Worm (Caenorhabditis elegans) whole organism, L3 larva: ENCODE measurements around the gene srx-4.

Source experiments
- R02D3.7 ChIP-seq: fragments of 150-350 bp; optimal IDR thresholded peaks from 2 replicates; lab custom pipeline; 2014; ENCODE audit warnings: missing biosample characterization, missing genetic modification characterization
- aly-2 ChIP-seq: fragments of 150-350 bp; optimal IDR thresholded peaks from 2 replicates; lab custom pipeline; 2014; ENCODE audit warnings: missing biosample characterization, missing genetic modification characterization
- ama-1 ChIP-seq: fragments of 150-350 bp; optimal IDR thresholded peaks from 2 replicates; lab custom pipeline; 2018
- ceh-16 ChIP-seq: sonication (generic microtip); optimal IDR thresholded peaks from 2 replicates; lab custom pipeline; 2017; ENCODE audit warnings: missing biosample characterization, missing genetic modification characterization
- ceh-28 ChIP-seq: fragments of 150-350 bp; optimal IDR thresholded peaks from 2 replicates; lab custom pipeline; 2014; ENCODE audit warnings: missing biosample characterization, missing genetic modification reagents, missing genetic modification characterization
- ceh-82 ChIP-seq: fragments of 150-350 bp; optimal IDR thresholded peaks from 2 replicates; lab custom pipeline; 2014; ENCODE audit warnings: missing biosample characterization, missing genetic modification characterization
- ceh-9 ChIP-seq: sonication (generic microtip); optimal IDR thresholded peaks from 2 replicates; lab custom pipeline; 2018; ENCODE audit warnings: missing biosample characterization, missing genetic modification characterization
- egl-27 ChIP-seq: sonication (generic microtip); optimal IDR thresholded peaks from 4 replicates; lab custom pipeline; 2017; ENCODE audit warnings: missing biosample characterization, missing genetic modification reagents, missing genetic modification characterization
- egl-5 ChIP-seq: fragments of 150-350 bp; optimal IDR thresholded peaks from 2 replicates; lab custom pipeline; 2017; ENCODE audit warnings: missing biosample characterization, missing genetic modification reagents, missing genetic modification characterization, inconsistent platforms
- elt-1 ChIP-seq: fragments of 150-350 bp; optimal IDR thresholded peaks from 2 replicates; lab custom pipeline; 2014; ENCODE audit warnings: missing biosample characterization, missing genetic modification characterization
- elt-2 ChIP-seq: sonication (generic microtip); optimal IDR thresholded peaks from 2 replicates; lab custom pipeline; 2016; ENCODE audit warnings: missing genetic modification reagents, mild to moderate bottlenecking, missing genetic modification characterization, missing compliant biosample characterization
- elt-3 ChIP-seq, 3 experiments: fragments of 150-350 bp in 1 of 3; sonication (generic microtip) in 2 of 3; optimal IDR thresholded peaks; 2 replicates in 2 of 3; 4 replicates in 1 of 3; lab custom pipeline; 2014 to 2017; ENCODE audit warnings: missing biosample characterization in 3 of 3, missing genetic modification characterization in 3 of 3
- eor-1 ChIP-seq, 2 experiments: fragments of 150-350 bp; optimal IDR thresholded peaks; 2 replicates each; lab custom pipeline; 2014 to 2018; ENCODE audit warnings: missing biosample characterization in 2 of 2, missing genetic modification characterization in 2 of 2
- fkh-10 ChIP-seq: sonication (generic microtip); optimal IDR thresholded peaks from 2 replicates; lab custom pipeline; 2017; ENCODE audit warnings: missing biosample characterization, missing genetic modification reagents, missing genetic modification characterization
- fos-1 ChIP-seq: fragments of 150-350 bp; optimal IDR thresholded peaks from 2 replicates; lab custom pipeline; 2014; ENCODE audit warnings: missing biosample characterization, missing genetic modification characterization
- hmg-11 ChIP-seq: sonication (generic microtip); optimal IDR thresholded peaks from 2 replicates; lab custom pipeline; 2016; ENCODE audit warnings: missing genetic modification characterization, missing compliant biosample characterization
- jun-1 ChIP-seq: fragments of 150-350 bp; optimal IDR thresholded peaks from 2 replicates; lab custom pipeline; 2014; ENCODE audit warnings: missing biosample characterization, missing genetic modification reagents, missing genetic modification characterization
- lin-15B ChIP-seq: fragments of 150-350 bp; optimal IDR thresholded peaks from 2 replicates; lab custom pipeline; 2014; ENCODE audit warnings: missing biosample characterization, missing genetic modification characterization
- lin-39 ChIP-seq: fragments of 150-350 bp; optimal IDR thresholded peaks from 2 replicates; lab custom pipeline; 2018; ENCODE audit warnings: missing biosample characterization, missing genetic modification reagents, missing genetic modification characterization
- mdl-1 ChIP-seq: fragments of 150-350 bp; optimal IDR thresholded peaks from 2 replicates; lab custom pipeline; 2014; ENCODE audit warnings: missing biosample characterization, missing genetic modification characterization
- nfya-1 ChIP-seq: sonication (generic microtip); optimal IDR thresholded peaks from 2 replicates; lab custom pipeline; 2017; ENCODE audit warnings: missing genetic modification characterization, mild to moderate bottlenecking, missing compliant biosample characterization, antibody characterized with exemption, moderate library complexity; ENCODE audit not compliant: insufficient read depth
- nhr-23 ChIP-seq: fragments of 150-350 bp; optimal IDR thresholded peaks from 2 replicates; lab custom pipeline; 2014; ENCODE audit warnings: missing biosample characterization, missing genetic modification reagents, missing genetic modification characterization
- nhr-237 ChIP-seq: fragments of 150-350 bp; optimal IDR thresholded peaks from 2 replicates; lab custom pipeline; 2014; ENCODE audit warnings: missing biosample characterization, missing genetic modification characterization
- nhr-28 ChIP-seq: fragments of 150-350 bp; optimal IDR thresholded peaks from 2 replicates; lab custom pipeline; 2014; ENCODE audit warnings: missing biosample characterization, missing genetic modification characterization
- nhr-67 ChIP-seq: fragments of 150-350 bp; optimal IDR thresholded peaks from 2 replicates; lab custom pipeline; 2014; ENCODE audit warnings: missing biosample characterization, missing genetic modification characterization
- nhr-77 ChIP-seq: fragments of 150-350 bp; optimal IDR thresholded peaks from 2 replicates; lab custom pipeline; 2014; ENCODE audit warnings: missing biosample characterization, missing genetic modification characterization
- pha-4 ChIP-seq: fragments of 150-350 bp; optimal IDR thresholded peaks from 2 replicates; lab custom pipeline; 2014; ENCODE audit warnings: missing biosample characterization, missing genetic modification reagents, missing genetic modification characterization
- pqm-1 ChIP-seq: fragments of 150-350 bp; optimal IDR thresholded peaks from 2 replicates; lab custom pipeline; 2017; ENCODE audit warnings: missing biosample characterization, missing genetic modification characterization, inconsistent platforms
- sea-2 ChIP-seq: fragments of 150-350 bp; sonication (generic microtip); optimal IDR thresholded peaks from 4 replicates; lab custom pipeline; 2014; ENCODE audit warnings: missing biosample characterization, missing genetic modification reagents, missing genetic modification characterization
- skn-1 ChIP-seq: fragments of 150-350 bp; optimal IDR thresholded peaks from 2 replicates; lab custom pipeline; 2014; ENCODE audit warnings: missing biosample characterization, missing genetic modification characterization
- snpc-4 ChIP-seq: fragments of 150-350 bp; optimal IDR thresholded peaks from 2 replicates; lab custom pipeline; 2014; ENCODE audit warnings: missing biosample characterization, missing genetic modification characterization
- tbx-2 ChIP-seq: sonication (generic microtip); optimal IDR thresholded peaks from 2 replicates; lab custom pipeline; 2016; ENCODE audit warnings: mild to moderate bottlenecking, missing genetic modification characterization, missing compliant biosample characterization
- unc-39 ChIP-seq: sonication (generic microtip); optimal IDR thresholded peaks from 4 replicates; lab custom pipeline; 2017; ENCODE audit warnings: missing biosample characterization, missing genetic modification characterization
- unc-62 ChIP-seq: fragments of 150-350 bp; sonication (generic microtip); optimal IDR thresholded peaks from 4 replicates; lab custom pipeline; 2014; ENCODE audit warnings: missing biosample characterization, missing genetic modification reagents, missing genetic modification characterization
- ztf-11 ChIP-seq: fragments of 150-350 bp; optimal IDR thresholded peaks from 2 replicates; lab custom pipeline; 2014; ENCODE audit warnings: missing biosample characterization, missing genetic modification characterization
- ztf-4 ChIP-seq: fragments of 150-350 bp; optimal IDR thresholded peaks from 2 replicates; lab custom pipeline; 2014; ENCODE audit warnings: missing biosample characterization, missing genetic modification characterization

srx-4 gene

ce11 chrV:722889-723288 lies 30.3 kb upstream of the srx-4 start:
- TF ChIP-seq skn-1 (no peak), snpc-4 (tag; lab: Kevin White, UChicago) (no peak), egl-27 (tag; lab: Kevin White, UChicago) (no peak), unc-39 (no peak), unc-62 (no peak), hmg-11 (tag; lab: Kevin White, UChicago) (no peak), tbx-2 (tag; lab: Kevin White, UChicago) (no peak), ceh-28 (tag; lab: Kevin White, UChicago) (no peak), sea-2 (GFP tag; lab: Kevin White, UChicago) (no peak), ztf-11 (tag; lab: Kevin White, UChicago) (no peak), fkh-10 (GFP tag; lab: Kevin White, UChicago) (no peak), nhr-67 (no peak), nhr-77 (tag; lab: Kevin White, UChicago) (no peak), ama-1 (lab: Kevin White, UChicago) (no peak)

- TF ChIP-seq ceh-16 (tag; lab: Kevin White, UChicago) (no peak), R02D3.7 (tag; lab: Kevin White, UChicago) (no peak), ceh-28 (tag; lab: Kevin White, UChicago) (no peak), nhr-237 (no peak), lin-15B (tag; lab: Kevin White, UChicago) (no peak), nhr-28 (tag; lab: Kevin White, UChicago) (no peak)
These were observed 27.2 kb upstream of the srx-4 start, which contains the start of gene srbc-40 for ce11 chrV:719731-720130. srbc-40 (minus strand) TSS chrV:719831.

DNA sequence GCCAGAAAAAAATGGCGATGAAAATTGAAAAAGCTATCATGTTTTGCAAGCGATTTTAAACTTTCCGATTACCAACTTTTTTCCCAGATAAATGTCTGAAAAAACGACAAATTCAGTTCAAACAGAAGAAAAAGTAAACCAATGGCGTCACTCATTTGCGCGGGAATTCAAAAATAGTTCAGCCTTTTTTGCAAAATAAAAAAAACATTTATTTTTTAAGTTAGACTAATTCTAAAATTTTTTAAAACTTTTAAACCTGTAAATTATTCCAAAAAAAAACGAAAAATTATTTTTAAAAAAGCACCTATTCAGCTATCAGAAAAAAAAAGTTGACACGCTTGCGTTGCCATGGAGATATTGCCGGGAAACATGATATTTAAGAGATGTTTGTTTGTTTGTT lies 20.3 kb upstream of the srx-4 start, which contains the start of gene cyp-33C11:
TSS of gene cyp-33C11 (minus strand) at position 101 of the 400 bp plus-strand sequence.
- no peak for TF ChIP-seq ceh-28 (tag; lab: Kevin White, UChicago)
- no peak for TF ChIP-seq nhr-77 (tag; lab: Kevin White, UChicago)
- no peak for TF ChIP-seq egl-5
- TF ChIP-seq fos-1 (tag; lab: Kevin White, UChicago), result no peak
- TF ChIP-seq nhr-28 (tag; lab: Kevin White, UChicago), result no peak
- no peak for TF ChIP-seq aly-2 (tag; lab: Kevin White, UChicago)
- no peak for TF ChIP-seq elt-1 (tag; lab: Kevin White, UChicago)
- no peak for TF ChIP-seq unc-62
- TF ChIP-seq ceh-82 (tag; lab: Kevin White, UChicago), result no peak
- TF ChIP-seq nhr-23 (tag; lab: Kevin White, UChicago), result no peak
- TF ChIP-seq fkh-10 (GFP tag; lab: Kevin White, UChicago), result no peak
- no peak for TF ChIP-seq nfya-1 (tag; lab: Kevin White, UChicago)
- no peak for TF ChIP-seq ztf-4 (tag; lab: Kevin White, UChicago)
- no peak for TF ChIP-seq pha-4 (tag; lab: Kevin White, UChicago)

- TF ChIP-seq ceh-9 (tag; lab: Kevin White, UChicago), result no peak
- no peak for TF ChIP-seq jun-1
- no peak for TF ChIP-seq elt-2 (tag; lab: Kevin White, UChicago)
- no peak for TF ChIP-seq elt-3 (tag; optimal IDR thresholded peaks at IDR 0.05; lab: Kevin White, UChicago)
- TF ChIP-seq egl-5, result no peak
- no peak for TF ChIP-seq lin-39 (tag; lab: Kevin White, UChicago)
- no peak for TF ChIP-seq ztf-11 (tag; lab: Kevin White, UChicago)
- TF ChIP-seq nfya-1 (tag; lab: Kevin White, UChicago), result no peak
- no peak for TF ChIP-seq nhr-23 (tag; lab: Kevin White, UChicago)
- TF ChIP-seq pqm-1 (tag; lab: Kevin White, UChicago), result no peak
- no peak for TF ChIP-seq R02D3.7 (tag; lab: Kevin White, UChicago)
- no peak for TF ChIP-seq ama-1 (lab: Kevin White, UChicago)
- TF ChIP-seq mdl-1 (tag; lab: Kevin White, UChicago), result no peak
- TF ChIP-seq eor-1 (tag; optimal IDR thresholded peaks at IDR 0.05; lab: Kevin White, UChicago), result no peak
- no peak for TF ChIP-seq lin-15B (tag; lab: Kevin White, UChicago)
- no peak for TF ChIP-seq skn-1
These were observed 16.2 kb upstream of the srx-4 start, which contains the start of gene srbc-39 for ce11 chrV:708808-709207. srbc-39 (plus strand) TSS chrV:709108.
